Worm (Caenorhabditis elegans) whole organism, L3 larva: ENCODE measurements around the gene F39F10.4.

Experiments
- daf-12 ChIP-seq: fragments of 150-350 bp; optimal IDR thresholded peaks from 2 replicates; lab custom pipeline; 2014; ENCODE audit warnings: missing biosample characterization, missing genetic modification reagents, missing genetic modification characterization
- elt-1 ChIP-seq: fragments of 150-350 bp; optimal IDR thresholded peaks from 2 replicates; lab custom pipeline; 2014; ENCODE audit warnings: missing biosample characterization, missing genetic modification characterization
- elt-2 ChIP-seq: sonication (generic microtip); optimal IDR thresholded peaks from 2 replicates; lab custom pipeline; 2016; ENCODE audit warnings: missing genetic modification reagents, mild to moderate bottlenecking, missing genetic modification characterization, missing compliant biosample characterization
- mdl-1 ChIP-seq: fragments of 150-350 bp; optimal IDR thresholded peaks from 2 replicates; lab custom pipeline; 2014; ENCODE audit warnings: missing biosample characterization, missing genetic modification characterization
- nhr-76 ChIP-seq: fragments of 150-350 bp; sonication (generic microtip); optimal IDR thresholded peaks from 5 replicates; lab custom pipeline; 2014; ENCODE audit warnings: missing biosample characterization, missing genetic modification characterization
- nhr-77 ChIP-seq: fragments of 150-350 bp; optimal IDR thresholded peaks from 2 replicates; lab custom pipeline; 2014; ENCODE audit warnings: missing biosample characterization, missing genetic modification characterization
- tbx-2 ChIP-seq: sonication (generic microtip); optimal IDR thresholded peaks from 2 replicates; lab custom pipeline; 2016; ENCODE audit warnings: mild to moderate bottlenecking, missing genetic modification characterization, missing compliant biosample characterization

ce11 chrX:16923636-16924035 lies 20.1 kb upstream of the F39F10.4 start, which contains the start of gene C30E1.4:
- no peak for TF ChIP-seq elt-1
- no peak for TF ChIP-seq tbx-2
- TF ChIP-seq mdl-1, result no peak
- TF ChIP-seq daf-12 (tag; lab: Kevin White, UChicago), result no peak
- TF ChIP-seq nhr-77 (tag; lab: Kevin White, UChicago), result no peak
- TF ChIP-seq elt-2 (tag; lab: Kevin White, UChicago), result no peak
- no peak for TF ChIP-seq nhr-76 (tag; lab: Kevin White, UChicago)
